Fruit fly (Drosophila melanogaster): ENCODE data around the gene Sec22.

DNA sequence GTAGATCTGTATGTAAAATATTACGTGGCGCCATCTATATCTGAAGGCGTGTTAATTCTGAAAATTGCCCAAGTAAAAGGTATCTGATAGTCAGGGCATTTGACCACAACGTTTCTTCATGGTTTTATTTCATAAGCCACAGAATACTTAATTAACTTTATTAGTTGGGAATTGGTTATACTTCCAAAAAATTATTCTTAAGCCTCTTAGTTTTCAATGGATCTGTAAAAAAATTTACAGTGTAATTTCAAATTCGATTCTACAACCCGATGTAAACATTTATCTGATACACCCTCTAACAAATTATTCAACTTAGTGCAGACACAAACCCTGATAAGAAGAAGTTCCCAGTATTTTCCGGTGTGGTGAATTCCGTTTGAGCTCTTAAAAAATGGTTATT lies 37.6 kb downstream of the Sec22 start:
- no peak for TF ChIP-seq insv (optimal IDR thresholded peaks at IDR 0.05)
- TF ChIP-seq h (optimal IDR thresholded peaks at IDR 0.05): no peak

Measured in Kc167 (cell line).